4 worm cellular contexts compared by ENCODE assay signal in genomic region chrIII:2814919-2815554, ce11.
TF ChIP-seq lines count a peak whose summit lies in the region.

Gene tufm-1, minus strand, starts transcription at chrIII:2814969.

TF ChIP-seq in whole organism, L1 larva, 84 proteins besides CTCF, POLR2A, EP300 and RAD21 (continued from another document and continues in another):
- no peak for TF ChIP-seq fkh-10 (GFP tag; optimal IDR thresholded peaks at IDR 0.05; lab: Kevin White, UChicago)
- no peak for TF ChIP-seq C34B4.2 (tag; optimal IDR thresholded peaks at IDR 0.05; lab: Kevin White, UChicago)
- TF ChIP-seq aly-2 (tag; optimal IDR thresholded peaks at IDR 0.05; lab: Kevin White, UChicago): no peak
- TF ChIP-seq efl-1 (optimal IDR thresholded peaks at IDR 0.05; lab: Kevin White, UChicago): peak; percentile 73 to 75
- TF ChIP-seq efl-1 (GFP tag; optimal IDR thresholded peaks at IDR 0.05 in 1 of 2; lab: Kevin White, UChicago): peak; percentile 78 to 97
- peak; percentile 95 for TF ChIP-seq F16B12.6 (tag; optimal IDR thresholded peaks at IDR 0.05; lab: Kevin White, UChicago)
- TF ChIP-seq nhr-19 (GFP tag; conservative IDR thresholded peaks at IDR 0.05; lab: Robert Waterston, UW): peak; percentile 11; the same call in 1 of the 2 replicates
- no peak for TF ChIP-seq sox-4 (tag; optimal IDR thresholded peaks at IDR 0.05; lab: Kevin White, UChicago)
- no peak for TF ChIP-seq sup-37 (GFP tag; optimal IDR thresholded peaks at IDR 0.05; lab: Kevin White, UChicago)
- peak; percentile 47 for TF ChIP-seq jun-1 (tag; optimal IDR thresholded peaks at IDR 0.05; lab: Kevin White, UChicago)
- TF ChIP-seq fkh-4 (tag; optimal IDR thresholded peaks at IDR 0.05; lab: Kevin White, UChicago; ENCODE audit: borderline replicate concordance): no peak
- TF ChIP-seq ces-1 (GFP tag; optimal IDR thresholded peaks at IDR 0.05; lab: Kevin White, UChicago): no peak
- no peak for TF ChIP-seq hlh-17 (GFP tag; optimal IDR thresholded peaks at IDR 0.05; lab: Kevin White, UChicago; ENCODE audit: borderline replicate concordance)
- TF ChIP-seq ceh-90 (tag; optimal IDR thresholded peaks at IDR 0.05; lab: Kevin White, UChicago): no peak
- TF ChIP-seq dpl-1 (GFP tag; optimal IDR thresholded peaks at IDR 0.05; lab: Kevin White, UChicago): peak; percentile 62 to 74 (median 65)
- peak in 1 of 6 experiments; percentile 31 for TF ChIP-seq elt-3 (tag; optimal IDR thresholded peaks at IDR 0.05; lab: Kevin White, UChicago)
- TF ChIP-seq xbp-1 (tag; optimal IDR thresholded peaks at IDR 0.05; lab: Kevin White, UChicago): peak; percentile 34
- peak; percentile 61 for TF ChIP-seq mep-1 (tag; optimal IDR thresholded peaks at IDR 0.05; lab: Kevin White, UChicago)
- peak; percentile 10 for TF ChIP-seq snpc-4 (tag; optimal IDR thresholded peaks at IDR 0.05; lab: Kevin White, UChicago)
- TF ChIP-seq nhr-77 (tag; optimal IDR thresholded peaks at IDR 0.05; lab: Kevin White, UChicago): no peak
- TF ChIP-seq lin-39 (tag; optimal IDR thresholded peaks at IDR 0.05; lab: Kevin White, UChicago): no peak
- peak; percentile 59 for TF ChIP-seq skn-1 (tag; optimal IDR thresholded peaks at IDR 0.05; lab: Kevin White, UChicago)
- peak; percentile 13 for TF ChIP-seq blmp-1 (tag; optimal IDR thresholded peaks at IDR 0.05; lab: Kevin White, UChicago)
- no peak for TF ChIP-seq mef-2 (tag; optimal IDR thresholded peaks at IDR 0.05; lab: Kevin White, UChicago)
- peak; percentile 33 for TF ChIP-seq lin-15B (tag; optimal IDR thresholded peaks at IDR 0.05; lab: Kevin White, UChicago)
- TF ChIP-seq unc-62 (GFP tag; optimal IDR thresholded peaks at IDR 0.05; lab: Kevin White, UChicago): no peak
- TF ChIP-seq nhr-71 (tag; optimal IDR thresholded peaks at IDR 0.05; lab: Kevin White, UChicago): peak; percentile 56
- TF ChIP-seq zip-4 (GFP tag; optimal IDR thresholded peaks at IDR 0.05; lab: Kevin White, UChicago): no peak
- TF ChIP-seq elt-2 (tag; optimal IDR thresholded peaks at IDR 0.05; lab: Kevin White, UChicago): peak; percentile 21
- TF ChIP-seq tbx-2 (tag; optimal IDR thresholded peaks at IDR 0.05; lab: Kevin White, UChicago): peak; percentile 57
- peak in 1 of 2 experiments; percentile 26 for TF ChIP-seq mdl-1 (tag; optimal IDR thresholded peaks at IDR 0.05; lab: Kevin White, UChicago)
- TF ChIP-seq dsc-1 (tag; optimal IDR thresholded peaks at IDR 0.05; lab: Kevin White, UChicago): peak; percentile 49

TF ChIP-seq in whole organism, L2 larva, 48 proteins besides CTCF, POLR2A, EP300 and RAD21 (continued from another document):
- no peak for TF ChIP-seq snpc-4 (tag; optimal IDR thresholded peaks at IDR 0.05; lab: Kevin White, UChicago)
- TF ChIP-seq nhr-129 (tag; optimal IDR thresholded peaks at IDR 0.05; lab: Kevin White, UChicago): peak; percentile 49
- TF ChIP-seq lin-11 (tag; optimal IDR thresholded peaks at IDR 0.05; lab: Kevin White, UChicago): no peak
- no peak for TF ChIP-seq sem-4 (tag; optimal IDR thresholded peaks at IDR 0.05; lab: Kevin White, UChicago)
- peak; percentile 32 for TF ChIP-seq fos-1 (tag; optimal IDR thresholded peaks at IDR 0.05; lab: Kevin White, UChicago)
- peak; percentile 17 for TF ChIP-seq F13H6.1 (tag; optimal IDR thresholded peaks at IDR 0.05; lab: Kevin White, UChicago)
- no peak for TF ChIP-seq skn-1 (tag; optimal IDR thresholded peaks at IDR 0.05; lab: Kevin White, UChicago)
- TF ChIP-seq mab-5 (tag; optimal IDR thresholded peaks at IDR 0.05; lab: Kevin White, UChicago): no peak
- TF ChIP-seq R02D3.7 (tag; optimal IDR thresholded peaks at IDR 0.05; lab: Kevin White, UChicago): no peak
- TF ChIP-seq sma-3 (GFP tag; optimal IDR thresholded peaks at IDR 0.05; lab: Kevin White, UChicago): no peak
- no peak for TF ChIP-seq nhr-10 (tag; optimal IDR thresholded peaks at IDR 0.05; lab: Kevin White, UChicago)
- no peak for TF ChIP-seq dmd-4 (tag; optimal IDR thresholded peaks at IDR 0.05; lab: Kevin White, UChicago)
- no peak for TF ChIP-seq nhr-23 (tag; optimal IDR thresholded peaks at IDR 0.05; lab: Kevin White, UChicago)
- TF ChIP-seq unc-55 (GFP tag; optimal IDR thresholded peaks at IDR 0.05; lab: Kevin White, UChicago): peak; percentile 80
- no peak for TF ChIP-seq nhr-237 (tag; optimal IDR thresholded peaks at IDR 0.05; lab: Kevin White, UChicago)
- TF ChIP-seq mbf-1 (tag; optimal IDR thresholded peaks at IDR 0.05; lab: Kevin White, UChicago): no peak
TF ChIP-seq in whole organism, L2 larva: peak in this region for 10.

TF ChIP-seq in whole organism, L4 larva, 104 proteins besides CTCF, POLR2A, EP300 and RAD21 (continued from another document):
- TF ChIP-seq mes-2 (tag; optimal IDR thresholded peaks at IDR 0.05; lab: Kevin White, UChicago; ENCODE audit: poor library complexity, severe bottlenecking) (peak; percentile 63), lin-38 (GFP tag; IDR thresholded peaks at IDR 0.05; lab: Robert Waterston, UW) (peak; percentile 75), nhr-11 (tag; optimal IDR thresholded peaks at IDR 0.05; lab: Kevin White, UChicago) (no peak), mep-1 (tag; optimal IDR thresholded peaks at IDR 0.05; lab: Kevin White, UChicago) (peak; percentile 8), saeg-2 (GFP tag; IDR thresholded peaks at IDR 0.05; lab: Robert Waterston, UW) (no peak), F37D6.2 (tag; optimal IDR thresholded peaks at IDR 0.05; lab: Kevin White, UChicago) (no peak), vab-7 (GFP tag; IDR thresholded peaks at IDR 0.05; lab: Robert Waterston, UW) (no peak), Y105C5A.15 (GFP tag; IDR thresholded peaks at IDR 0.05; lab: Robert Waterston, UW) (no peak), ama-1 (optimal IDR thresholded peaks at IDR 0.05; lab: Kevin White, UChicago) (no peak), nhr-48 (tag; optimal IDR thresholded peaks at IDR 0.05; lab: Kevin White, UChicago) (no peak), nhr-42 (GFP tag; IDR thresholded peaks at IDR 0.05; lab: Robert Waterston, UW) (no peak), hif-1 (tag; optimal IDR thresholded peaks at IDR 0.05; lab: Kevin White, UChicago) (no peak), daf-12 (tag; optimal IDR thresholded peaks at IDR 0.05; lab: Kevin White, UChicago) (no peak), hlh-11 (tag; optimal IDR thresholded peaks at IDR 0.05; lab: Kevin White, UChicago) (peak; percentile 21), rbr-2 (tag; optimal IDR thresholded peaks at IDR 0.05; lab: Kevin White, UChicago) (peak; percentile 31), mdl-1 (tag; optimal IDR thresholded peaks at IDR 0.05; lab: Kevin White, UChicago) (peak in 1 of 2 experiments; percentile 3), ceh-28 (tag; optimal IDR thresholded peaks at IDR 0.05; lab: Kevin White, UChicago) (peak; percentile 7), zip-11 (GFP tag; IDR thresholded peaks at IDR 0.05; lab: Robert Waterston, UW) (no peak), dpl-1 (GFP tag; optimal IDR thresholded peaks at IDR 0.05; lab: Kevin White, UChicago) (peak; percentile 54), T26A8.4 (GFP tag; IDR thresholded peaks at IDR 0.05; lab: Robert Waterston, UW) (no peak)

TF ChIP-seq in whole organism, young adult, 124 proteins besides CTCF, POLR2A, EP300 and RAD21 (continued from another document):
- TF ChIP-seq tbp1 (GFP tag; optimal IDR thresholded peaks at IDR 0.05; lab: Kevin White, UChicago): peak; percentile 16
- peak; percentile 18; the same call in 1 of the 2 replicates for TF ChIP-seq D2030.7 (GFP tag; IDR thresholded peaks at IDR 0.05; lab: Robert Waterston, UW)
- no peak for TF ChIP-seq gei-17 (GFP tag; optimal IDR thresholded peaks at IDR 0.05; lab: Kevin White, UChicago)
- TF ChIP-seq repo-1 (tag; optimal IDR thresholded peaks at IDR 0.05; lab: Kevin White, UChicago): no peak
- peak; percentile 53 for TF ChIP-seq F33H1.4 (GFP tag; IDR thresholded peaks at IDR 0.05; lab: Robert Waterston, UW)
- TF ChIP-seq T26A5.8 (tag; optimal IDR thresholded peaks at IDR 0.05; lab: Kevin White, UChicago): no peak
- no peak for TF ChIP-seq C17E4.6 (GFP tag; IDR thresholded peaks at IDR 0.05; lab: Robert Waterston, UW)
- no peak for TF ChIP-seq dpff-1 (tag; optimal IDR thresholded peaks at IDR 0.05; lab: Kevin White, UChicago)
- TF ChIP-seq sptf-2 (GFP tag; optimal IDR thresholded peaks at IDR 0.05; lab: Kevin White, UChicago): no peak
- TF ChIP-seq chd-7 (tag; optimal IDR thresholded peaks at IDR 0.05; lab: Kevin White, UChicago): no peak
- peak; percentile 82 for TF ChIP-seq madf-6 (GFP tag; IDR thresholded peaks at IDR 0.05; lab: Robert Waterston, UW)
- peak; percentile 71 for TF ChIP-seq efl-1 (GFP tag; optimal IDR thresholded peaks at IDR 0.05; lab: Kevin White, UChicago)
- TF ChIP-seq ceh-91 (GFP tag; IDR thresholded peaks at IDR 0.05; lab: Robert Waterston, UW): peak; percentile 42; the same call in 1 of the 2 replicates
- TF ChIP-seq dpl-1 (GFP tag; optimal IDR thresholded peaks at IDR 0.05; lab: Kevin White, UChicago): peak; percentile 28
- no peak for TF ChIP-seq Y79H2A.3 (GFP tag; conservative IDR thresholded peaks at IDR 0.05; lab: Robert Waterston, UW)
- TF ChIP-seq hmg-1.2 (GFP tag; IDR thresholded peaks at IDR 0.05; lab: Robert Waterston, UW): no peak
- TF ChIP-seq xnd-1 (tag; optimal IDR thresholded peaks at IDR 0.05; lab: Kevin White, UChicago): peak; percentile 30
- TF ChIP-seq nhr-80 (tag; optimal IDR thresholded peaks at IDR 0.05; lab: Kevin White, UChicago): peak; percentile 13
- TF ChIP-seq tbx-9 (tag; optimal IDR thresholded peaks at IDR 0.05; lab: Kevin White, UChicago; ENCODE audit: borderline replicate concordance): no peak
- peak; percentile 19 for TF ChIP-seq lin-54 (GFP tag; optimal IDR thresholded peaks at IDR 0.05; lab: Kevin White, UChicago)
- no peak for TF ChIP-seq bed-1 (GFP tag; IDR thresholded peaks at IDR 0.05; lab: Robert Waterston, UW)
- no peak for TF ChIP-seq tlf-1 (GFP tag; optimal IDR thresholded peaks at IDR 0.05; lab: Kevin White, UChicago)
- no peak for TF ChIP-seq mel-28 (tag; optimal IDR thresholded peaks at IDR 0.05; lab: Kevin White, UChicago; ENCODE audit: borderline replicate concordance)
- no peak for TF ChIP-seq ceh-27 (GFP tag; optimal IDR thresholded peaks at IDR 0.05; lab: Kevin White, UChicago)
- TF ChIP-seq madf-8 (GFP tag; conservative IDR thresholded peaks at IDR 0.05; lab: Robert Waterston, UW): peak; percentile 39
- peak in 1 of 3 experiments; percentile 66 for TF ChIP-seq lin-35 (GFP tag; optimal IDR thresholded peaks at IDR 0.05; lab: Kevin White, UChicago)
- peak; percentile 46 for TF ChIP-seq attf-5 (GFP tag; optimal IDR thresholded peaks at IDR 0.05; lab: Kevin White, UChicago)
- no peak for TF ChIP-seq F55B11.4 (tag; optimal IDR thresholded peaks at IDR 0.05; lab: Kevin White, UChicago; ENCODE audit: borderline replicate concordance, insufficient read depth)
